Worm (Caenorhabditis elegans): ENCODE results near the gene F13H8.6.

DNA sequence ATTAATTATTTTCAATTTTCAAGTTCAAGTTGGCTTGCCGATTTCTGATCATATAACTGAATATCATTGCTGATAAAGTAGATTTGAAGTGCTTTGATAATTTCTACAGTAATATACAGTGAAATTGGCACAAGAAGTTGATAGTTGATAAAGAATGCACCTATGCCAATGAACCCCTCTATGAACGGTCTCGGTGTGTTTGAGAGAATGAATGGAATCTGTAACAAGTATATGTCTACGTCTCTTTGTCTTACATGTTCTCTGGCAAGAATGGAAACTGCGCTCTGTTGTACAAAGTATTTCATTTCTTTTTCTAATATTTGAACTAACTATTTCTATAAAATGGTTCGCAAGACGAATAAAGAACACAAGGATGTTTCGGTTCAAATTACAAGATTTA lies 45.0 kb downstream of the F13H8.6 start, which contains the start of gene T24H7.8:
- TF ChIP-seq unc-130 (tag; optimal IDR thresholded peaks at IDR 0.05) (no peak), nhr-76 (tag; optimal IDR thresholded peaks at IDR 0.05) (no peak), egl-27 (tag; optimal IDR thresholded peaks at IDR 0.05) (no peak), mef-2 (tag; optimal IDR thresholded peaks at IDR 0.05) (no peak), ceh-63 (GFP tag; optimal IDR thresholded peaks at IDR 0.05) (no peak), ztf-11 (tag; optimal IDR thresholded peaks at IDR 0.05) (no peak), ces-1 (GFP tag; optimal IDR thresholded peaks at IDR 0.05) (no peak)
